Fruit fly (Drosophila melanogaster) whole organism, embryonic: Measurements from ENCODE around the gene Cpr65Av.

Experiments
- BEAF-32 ChIP-seq: fragments of 200-800 bp; sonication (Bioruptor generic); optimal IDR thresholded peaks from 3 replicates; lab custom pipeline; 2017; ENCODE audit warnings: missing biosample characterization, missing genetic modification characterization, mild to moderate bottlenecking, moderate library complexity, missing genetic modification reagents
- C15 ChIP-seq: fragments of 200-800 bp; sonication (Bioruptor generic); IDR thresholded peaks from 3 replicates; pipeline ENCODE4 v1.3.6; 2022; ENCODE audit warnings: missing biosample characterization, missing genetic modification characterization
- CG11085 ChIP-seq: fragments of 200-800 bp; sonication (Bioruptor generic); IDR thresholded peaks from 2 replicates; pipeline ENCODE4 v1.3.6; 2022; ENCODE audit warnings: missing biosample characterization, missing genetic modification characterization
- CG12155 ChIP-seq: fragments of 200-800 bp; sonication (Bioruptor generic); optimal IDR thresholded peaks from 3 replicates; lab custom pipeline; 2016; ENCODE audit warnings: missing biosample characterization, missing genetic modification characterization
- CG12391 ChIP-seq: fragments of 200-800 bp; sonication (Bioruptor generic); optimal IDR thresholded peaks from 3 replicates; lab custom pipeline; 2018; ENCODE audit warnings: missing biosample characterization, mild to moderate bottlenecking, missing genetic modification characterization, moderate library complexity
- CG12659 ChIP-seq: fragments of 200-800 bp; sonication (Bioruptor generic); optimal IDR thresholded peaks from 3 replicates; lab custom pipeline; 2017; ENCODE audit warnings: mild to moderate bottlenecking, missing biosample characterization, missing genetic modification reagents, missing genetic modification characterization
- CG14014 ChIP-seq: fragments of 200-800 bp; sonication (Bioruptor generic); IDR thresholded peaks from 2 replicates; pipeline ENCODE4 v1.3.6; 2022; ENCODE audit warnings: missing biosample characterization, missing genetic modification characterization
- CG14710 ChIP-seq: fragments of 200-800 bp; sonication (Bioruptor generic); optimal IDR thresholded peaks from 3 replicates; lab custom pipeline; 2019; ENCODE audit warnings: missing biosample characterization, mild to moderate bottlenecking, missing genetic modification characterization, moderate library complexity
- CG14860 ChIP-seq: fragments of 200-800 bp; sonication (Bioruptor generic); IDR thresholded peaks from 3 replicates; pipeline ENCODE4 v1.3.6; 2022; ENCODE audit warnings: missing biosample characterization, missing genetic modification characterization; ENCODE audit not compliant: partially characterized antibody
- CG16813 ChIP-seq: fragments of 200-800 bp; sonication (Bioruptor generic); IDR thresholded peaks from 3 replicates; pipeline ENCODE4 v1.3.6; 2022; ENCODE audit warnings: missing biosample characterization, missing genetic modification characterization; ENCODE audit not compliant: partially characterized antibody
- CG17359 ChIP-seq: fragments of 200-800 bp; sonication (Bioruptor generic); optimal IDR thresholded peaks from 3 replicates; lab custom pipeline; 2018; ENCODE audit warnings: missing biosample characterization, mild to moderate bottlenecking, missing genetic modification characterization, moderate library complexity
- CG17568 ChIP-seq: fragments of 200-800 bp; sonication (Bioruptor generic); optimal IDR thresholded peaks from 2 replicates; lab custom pipeline; 2018; ENCODE audit warnings: missing biosample characterization, mild to moderate bottlenecking, missing genetic modification characterization, moderate library complexity
- CG18619 ChIP-seq: fragments of 200-800 bp; sonication (Bioruptor generic); optimal IDR thresholded peaks from 3 replicates; lab custom pipeline; 2017; ENCODE audit warnings: missing biosample characterization, mild to moderate bottlenecking, missing genetic modification characterization
- CG2875 ChIP-seq: fragments of 200-800 bp; sonication (Bioruptor generic); optimal IDR thresholded peaks from 2 replicates; lab custom pipeline; 2017; ENCODE audit warnings: missing biosample characterization, mild to moderate bottlenecking, missing genetic modification characterization, missing genetic modification reagents
- CG31388 ChIP-seq: fragments of 200-800 bp; sonication (Bioruptor generic); optimal IDR thresholded peaks from 2 replicates; lab custom pipeline; 2016; ENCODE audit warnings: missing biosample characterization, missing genetic modification characterization
- CG33213 ChIP-seq: fragments of 200-800 bp; sonication (Bioruptor generic); optimal IDR thresholded peaks from 3 replicates; lab custom pipeline; 2016; ENCODE audit warnings: missing biosample characterization, missing genetic modification characterization
- CG3847 ChIP-seq: fragments of 200-800 bp; sonication (Bioruptor generic); IDR thresholded peaks from 2 replicates; pipeline ENCODE4 v1.3.6; 2022; ENCODE audit warnings: missing biosample characterization, missing genetic modification characterization
- CG4328 ChIP-seq: fragments of 200-800 bp; sonication (Bioruptor generic); optimal IDR thresholded peaks from 3 replicates; lab custom pipeline; 2017; ENCODE audit warnings: missing biosample characterization, missing genetic modification reagents, missing genetic modification characterization
- CG6254 ChIP-seq: fragments of 200-800 bp; sonication (Bioruptor generic); optimal IDR thresholded peaks from 3 replicates; lab custom pipeline; 2017; ENCODE audit warnings: mild to moderate bottlenecking, missing biosample characterization, missing genetic modification reagents, missing genetic modification characterization
- CG6765 ChIP-seq: fragments of 200-800 bp; sonication (Bioruptor generic); optimal IDR thresholded peaks from 3 replicates; lab custom pipeline; 2017; ENCODE audit warnings: missing biosample characterization, mild to moderate bottlenecking, missing genetic modification characterization
- CG7928 ChIP-seq: fragments of 200-800 bp; sonication (Bioruptor generic); optimal IDR thresholded peaks from 2 replicates; lab custom pipeline; 2017; ENCODE audit warnings: missing biosample characterization, mild to moderate bottlenecking, missing genetic modification characterization
- Deaf1 ChIP-seq: fragments of 200-800 bp; optimal IDR thresholded peaks from 3 replicates; lab custom pipeline; 2019; ENCODE audit warnings: missing biosample characterization, mild to moderate bottlenecking, missing genetic modification characterization, moderate library complexity
- Dip2 ChIP-seq: fragments of 200-800 bp; sonication (Bioruptor generic); IDR thresholded peaks from 2 replicates; pipeline ENCODE4 v1.3.6; 2022; ENCODE audit warnings: missing biosample characterization, missing genetic modification characterization
- E2f2 ChIP-seq: fragments of 200-800 bp; sonication (Bioruptor generic); IDR thresholded peaks from 2 replicates; pipeline ENCODE4 v1.3.6; 2022; ENCODE audit warnings: missing biosample characterization, missing genetic modification characterization
- Fer2 ChIP-seq: fragments of 200-800 bp; sonication (Bioruptor generic); optimal IDR thresholded peaks from 2 replicates; lab custom pipeline; 2018; ENCODE audit warnings: missing biosample characterization, mild to moderate bottlenecking, missing genetic modification characterization, moderate library complexity
- Hsf ChIP-seq: fragments of 200-800 bp; sonication (Bioruptor generic); optimal IDR thresholded peaks from 3 replicates; lab custom pipeline; 2016; ENCODE audit warnings: missing biosample characterization, missing genetic modification characterization
- Kr ChIP-seq: fragments of 200-800 bp; sonication (Bioruptor generic); optimal IDR thresholded peaks from 2 replicates; lab custom pipeline; 2017; ENCODE audit warnings: missing biosample characterization, mild to moderate bottlenecking, missing genetic modification characterization
- Lhr ChIP-seq: fragments of 200-800 bp; sonication (Bioruptor generic); optimal IDR thresholded peaks from 3 replicates; lab custom pipeline; 2017; ENCODE audit warnings: mild to moderate bottlenecking, missing biosample characterization, missing genetic modification reagents, missing genetic modification characterization
- NFAT ChIP-seq: fragments of 200-800 bp; sonication (Bioruptor generic); IDR thresholded peaks from 2 replicates; pipeline ENCODE4 v1.3.6; 2022; ENCODE audit warnings: missing biosample characterization, missing genetic modification characterization
- Nf-YA ChIP-seq: fragments of 200-800 bp; sonication (Bioruptor generic); IDR thresholded peaks from 2 replicates; pipeline ENCODE4 v1.3.6; 2022; ENCODE audit warnings: missing biosample characterization, missing genetic modification characterization
- Nf-YC ChIP-seq: fragments of 200-800 bp; optimal IDR thresholded peaks from 3 replicates; lab custom pipeline; 2019; ENCODE audit warnings: missing biosample characterization, mild to moderate bottlenecking, missing genetic modification characterization, moderate library complexity
- Oaz ChIP-seq: fragments of 200-800 bp; sonication (Bioruptor generic); IDR thresholded peaks from 2 replicates; pipeline ENCODE4 v1.3.6; 2022; ENCODE audit warnings: missing biosample characterization, missing genetic modification characterization
- Opbp ChIP-seq: fragments of 200-800 bp; sonication (Bioruptor generic); IDR thresholded peaks from 3 replicates; pipeline ENCODE4 v1.3.6; 2022; ENCODE audit warnings: missing biosample characterization, missing genetic modification characterization; ENCODE audit not compliant: partially characterized antibody
- Trl ChIP-seq, 3 experiments: fragments of >200 bp in 2 of 3; fragments of 200-800 bp in 1 of 3; sonication (Bioruptor generic) in 1 of 3; optimal IDR thresholded peaks; 2 replicates in 1 of 3; 3 replicates in 2 of 3; lab custom pipeline; 2016 to 2017; ENCODE audit warnings: missing biosample characterization in 1 of 3, missing genetic modification characterization in 1 of 3
- ap ChIP-seq: fragments of 200-800 bp; sonication (Bioruptor generic); IDR thresholded peaks from 2 replicates; pipeline ENCODE4 v1.3.6; 2022; ENCODE audit warnings: missing biosample characterization, missing genetic modification characterization
- ato ChIP-seq: fragments of 200-800 bp; sonication (Bioruptor generic); IDR thresholded peaks from 2 replicates; pipeline ENCODE4 v1.3.6; 2022; ENCODE audit warnings: missing biosample characterization, missing genetic modification characterization; ENCODE audit not compliant: partially characterized antibody
- az2 ChIP-seq: fragments of 200-800 bp; sonication (Bioruptor generic); optimal IDR thresholded peaks from 3 replicates; lab custom pipeline; 2016; ENCODE audit warnings: missing biosample characterization, missing genetic modification characterization
- bab2 ChIP-seq: fragments of 200-800 bp; sonication (Bioruptor generic); optimal IDR thresholded peaks from 2 replicates; lab custom pipeline; 2016; ENCODE audit warnings: missing biosample characterization, missing genetic modification characterization
- dmrt11E ChIP-seq: fragments of 200-800 bp; sonication (Bioruptor generic); optimal IDR thresholded peaks from 3 replicates; lab custom pipeline; 2018; ENCODE audit warnings: missing biosample characterization, mild to moderate bottlenecking, missing genetic modification characterization, moderate library complexity
- h ChIP-seq: fragments of >200 bp; optimal IDR thresholded peaks from 2 replicates; lab custom pipeline; 2017
- hb ChIP-seq: fragments of 200-800 bp; sonication (Bioruptor generic); IDR thresholded peaks from 3 replicates; pipeline ENCODE4 v1.3.6; 2022; ENCODE audit warnings: missing biosample characterization, missing genetic modification characterization; ENCODE audit not compliant: partially characterized antibody
- ken ChIP-seq: fragments of 200-800 bp; sonication (Bioruptor generic); IDR thresholded peaks from 3 replicates; pipeline ENCODE4 v1.3.6; 2022; ENCODE audit warnings: missing biosample characterization, missing genetic modification characterization
- odd ChIP-seq: fragments of 200-800 bp; sonication (Bioruptor generic); optimal IDR thresholded peaks from 2 replicates; lab custom pipeline; 2017; ENCODE audit warnings: missing biosample characterization, mild to moderate bottlenecking, missing genetic modification characterization
- peb ChIP-seq: fragments of 200-800 bp; sonication (Bioruptor generic); IDR thresholded peaks from 2 replicates; pipeline ENCODE4 v1.3.6; 2022; ENCODE audit warnings: missing biosample characterization, missing genetic modification characterization
- pros ChIP-seq: fragments of 200-800 bp; sonication (Bioruptor generic); optimal IDR thresholded peaks from 3 replicates; lab custom pipeline; 2019; ENCODE audit warnings: missing biosample characterization, mild to moderate bottlenecking, missing genetic modification characterization, moderate library complexity
- pum ChIP-seq: fragments of 200-800 bp; sonication (Bioruptor generic); optimal IDR thresholded peaks from 2 replicates; lab custom pipeline; 2016; ENCODE audit warnings: missing biosample characterization, missing genetic modification characterization
- tll ChIP-seq, 2 experiments: fragments of 200-800 bp in 1 of 2; fragments of >200 bp in 1 of 2; sonication (Bioruptor generic) in 1 of 2; optimal IDR thresholded peaks; 2 replicates each; lab custom pipeline; 2017 to 2019; ENCODE audit warnings: missing biosample characterization in 2 of 2, missing genetic modification characterization in 2 of 2, mild to moderate bottlenecking in 1 of 2, moderate library complexity in 1 of 2

Gene Cpr65Av

DNA sequence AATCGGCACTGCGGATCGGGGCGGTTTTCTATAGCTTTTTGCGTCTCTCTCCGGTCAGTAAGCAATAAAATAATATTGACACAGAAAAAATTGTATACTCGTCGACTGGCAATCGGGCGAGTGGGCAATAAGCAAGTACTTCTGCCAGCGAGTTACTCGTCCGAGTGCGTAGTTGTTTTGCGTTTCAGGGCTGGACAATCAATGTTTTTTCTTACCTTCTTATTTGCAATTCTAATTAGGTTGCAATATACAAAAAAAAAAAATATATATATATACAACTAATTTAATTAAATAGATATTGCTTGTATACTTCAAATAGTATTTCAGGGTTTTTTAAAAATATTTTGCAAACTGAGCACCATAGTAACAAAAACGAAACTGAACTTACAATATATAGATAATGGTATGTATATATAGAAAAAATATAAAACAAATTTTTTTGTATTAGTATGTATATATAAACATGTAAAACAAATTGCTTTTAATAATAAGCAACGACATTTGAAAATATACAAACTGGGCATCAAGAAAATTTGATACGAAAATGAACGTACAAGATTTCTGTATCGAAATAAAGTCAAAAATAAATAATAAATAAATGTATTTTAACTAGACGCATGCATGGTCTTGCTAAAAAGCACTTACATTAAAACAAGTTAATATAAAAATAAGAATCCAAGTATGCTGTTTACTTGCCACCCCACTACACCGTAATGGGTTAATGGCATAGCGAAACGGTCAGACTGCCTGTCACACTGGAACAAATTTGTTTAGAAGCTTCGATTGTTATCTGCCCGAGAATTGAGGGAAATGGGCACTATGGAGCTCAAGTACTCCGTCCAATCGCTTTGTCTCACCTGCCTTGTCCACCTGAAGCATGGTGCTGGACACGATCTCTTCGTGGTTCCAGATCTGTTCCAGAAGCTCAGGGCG, 49.5 kb upstream of the Cpr65Av start, which contains the start of the genes D19A and CG7386 (continued):
- no peak for TF ChIP-seq Dip2 (GFP tag; lab: Robert Waterston, UW)
- TF ChIP-seq h (lab: Kevin White, UChicago) = no peak
- no peak for TF ChIP-seq CG17568 (GFP tag; lab: Kevin White, UChicago)
- peak; percentile 63 for TF ChIP-seq Nf-YC (tag; lab: Kevin White, UChicago)
- peak; percentile 40 for TF ChIP-seq az2 (GFP tag; lab: Kevin White, UChicago)
- peak; percentile 41 for TF ChIP-seq Hsf (GFP tag; lab: Kevin White, UChicago)
- TF ChIP-seq BEAF-32 (GFP tag; lab: Kevin White, UChicago) = no peak
- peak; percentile 47 for TF ChIP-seq CG14710 (tag; lab: Kevin White, UChicago)
- TF ChIP-seq CG7928 (GFP tag; lab: Kevin White, UChicago) = peak; percentile 89
- peak; percentile 63; the same call in 1 of the 2 replicates for TF ChIP-seq CG14014 (GFP tag; lab: Robert Waterston, UW)
- TF ChIP-seq C15 (GFP tag; lab: Robert Waterston, UW) = no peak
- peak; percentile 49 for TF ChIP-seq CG12659
- TF ChIP-seq pros (GFP tag; lab: Kevin White, UChicago) = no peak
- no peak for TF ChIP-seq Trl (optimal IDR thresholded peaks at IDR 0.05; lab: Kevin White, UChicago)
- peak; percentile 54 for TF ChIP-seq Trl (GFP tag; optimal IDR thresholded peaks at IDR 0.05; lab: Kevin White, UChicago)
- TF ChIP-seq pum (GFP tag; lab: Kevin White, UChicago) = peak; percentile 28
- TF ChIP-seq ken (GFP tag; lab: Robert Waterston, UW) = peak; percentile 59; the same call in 1 of the 3 replicates
- no peak for TF ChIP-seq peb (GFP tag; lab: Robert Waterston, UW)
- TF ChIP-seq CG12155 (GFP tag; lab: Kevin White, UChicago) = peak; percentile 100
- TF ChIP-seq NFAT (GFP tag; lab: Robert Waterston, UW) = peak; percentile 75
- TF ChIP-seq Opbp (GFP tag; lab: Robert Waterston, UW) = no peak
- TF ChIP-seq CG14860 (GFP tag; lab: Robert Waterston, UW) = no peak
- no peak for TF ChIP-seq CG2875 (GFP tag; lab: Kevin White, UChicago)
- TF ChIP-seq E2f2 (GFP tag; lab: Robert Waterston, UW) = no peak; the same call in 1 of the 2 replicates
- no peak for TF ChIP-seq ato (GFP tag; lab: Robert Waterston, UW)
- no peak for TF ChIP-seq tll (GFP tag; optimal IDR thresholded peaks at IDR 0.05; lab: Kevin White, UChicago)
- TF ChIP-seq CG33213 (GFP tag; lab: Kevin White, UChicago) = peak; percentile 38
- TF ChIP-seq odd (GFP tag; lab: Kevin White, UChicago) = no peak
- TF ChIP-seq CG6254 = no peak
- TF ChIP-seq ap (GFP tag; lab: Robert Waterston, UW) = no peak
- TF ChIP-seq CG18619 (GFP tag; lab: Kevin White, UChicago) = peak; percentile 12
- peak; percentile 50 for TF ChIP-seq dmrt11E (tag; lab: Kevin White, UChicago)
- TF ChIP-seq Kr (GFP tag; lab: Kevin White, UChicago) = no peak
- no peak for TF ChIP-seq hb (GFP tag; lab: Robert Waterston, UW)
- TF ChIP-seq CG11085 (GFP tag; lab: Robert Waterston, UW) = peak; percentile 44; the same call in 1 of the 2 replicates
- peak; percentile 73 for TF ChIP-seq CG12391 (tag; lab: Kevin White, UChicago)
- TF ChIP-seq Fer2 (tag; lab: Kevin White, UChicago) = peak; percentile 11
- TF ChIP-seq CG16813 (GFP tag; lab: Robert Waterston, UW) = no peak
- TF ChIP-seq CG6765 (GFP tag; lab: Kevin White, UChicago) = peak; percentile 3
- TF ChIP-seq Deaf1 (tag; lab: Kevin White, UChicago) = no peak
- peak; percentile 25 for TF ChIP-seq CG4328 (GFP tag; lab: Kevin White, UChicago)
- TF ChIP-seq CG17359 = peak; percentile 44
- TF ChIP-seq CG3847 (GFP tag; lab: Robert Waterston, UW) = peak; percentile 51
- TF ChIP-seq bab2 = peak; percentile 43
- 0 out of 2 replicates have a peak, but pooled peaks have one; percentile 14 for TF ChIP-seq Nf-YA
- no peak for TF ChIP-seq CG31388 (GFP tag; lab: Kevin White, UChicago)
- peak; percentile 48; the same call in 1 of the 2 replicates for TF ChIP-seq Oaz (GFP tag; lab: Robert Waterston, UW)
- no peak for TF ChIP-seq Lhr (GFP tag; lab: Kevin White, UChicago)
